Worm (Caenorhabditis elegans): ENCODE data around the gene col-140.

col-140 gene

DNA sequence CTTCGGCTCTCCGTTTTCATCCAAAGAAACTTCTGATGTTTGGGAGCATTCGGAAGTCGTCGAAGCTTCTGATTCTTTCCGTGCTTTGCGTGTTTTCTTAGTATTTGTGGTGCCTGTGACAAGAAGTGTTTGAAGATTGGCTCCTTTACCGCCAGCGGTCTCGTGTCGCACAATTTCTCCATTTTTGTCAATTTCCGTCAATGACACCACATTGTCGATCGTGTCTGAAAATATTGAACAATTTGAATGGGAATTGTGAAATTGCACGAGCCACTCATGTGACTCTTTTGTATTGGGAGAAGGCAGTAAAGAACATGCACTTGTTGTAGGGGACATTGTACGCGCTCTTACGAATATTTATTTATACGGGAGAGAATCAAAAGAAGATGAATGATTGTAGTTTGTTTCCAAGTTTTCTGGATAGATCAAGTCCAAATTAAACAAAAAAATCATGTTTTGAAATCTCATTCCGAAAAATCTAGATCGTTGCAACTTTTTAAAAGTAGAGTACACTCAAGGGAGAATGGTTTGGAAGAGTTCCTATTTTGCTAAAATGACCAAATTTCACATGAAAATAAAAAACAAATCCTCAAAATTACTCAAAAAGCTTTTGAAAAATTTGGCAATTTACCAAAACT is 6.0 kb upstream of the col-140 start (continued):
- no peak for TF ChIP-seq Y105C5A.15 (GFP tag; IDR thresholded peaks at IDR 0.05)
- no peak for TF ChIP-seq vab-7 (GFP tag; IDR thresholded peaks at IDR 0.05)
- peak; percentile 41; the same call in 1 of the 2 replicates for TF ChIP-seq php-3 (GFP tag; IDR thresholded peaks at IDR 0.05)
- TF ChIP-seq sdz-12 (GFP tag; optimal IDR thresholded peaks at IDR 0.05): no peak
- TF ChIP-seq dmd-6 (GFP tag; IDR thresholded peaks at IDR 0.05): peak; percentile 26
- TF ChIP-seq aha-1 (tag): peak; percentile 96
- TF ChIP-seq hlh-30 (tag; optimal IDR thresholded peaks at IDR 0.05; ENCODE audit: insufficient read depth): peak; percentile 76
- TF ChIP-seq mxl-2 (GFP tag; conservative IDR thresholded peaks at IDR 0.05): 0 out of 2 replicates have a peak, but pooled peaks have one; percentile 30
- 0 out of 2 replicates have a peak, but pooled peaks have one; percentile 31 for TF ChIP-seq D1046.2 (GFP tag; IDR thresholded peaks at IDR 0.05)
- TF ChIP-seq lin-38 (GFP tag; IDR thresholded peaks at IDR 0.05): no peak
- peak; percentile 57 for TF ChIP-seq snpc-1.2 (GFP tag; IDR thresholded peaks at IDR 0.05)

DNA sequence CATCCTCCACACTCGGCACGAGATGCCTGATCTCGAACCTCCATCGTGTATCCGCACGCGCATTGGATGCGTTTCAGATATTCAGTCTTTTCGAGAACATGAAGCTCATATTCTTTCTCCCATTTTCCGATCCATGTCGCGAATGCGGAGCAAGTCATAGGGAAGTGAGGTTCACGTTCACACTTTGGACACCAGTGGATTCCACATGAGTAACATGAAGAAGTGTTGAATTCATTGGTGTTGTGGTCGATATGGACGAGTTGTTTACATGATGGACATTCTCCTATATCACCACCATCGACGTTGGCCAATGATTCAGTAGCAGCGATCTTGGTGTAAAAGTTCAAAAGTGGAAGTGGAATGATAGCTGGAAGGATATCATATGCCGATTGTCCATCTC is 4.3 kb upstream of the col-140 start:
- TF ChIP-seq mep-1 (tag; optimal IDR thresholded peaks at IDR 0.05) (no peak), nhr-111 (GFP tag; optimal IDR thresholded peaks at IDR 0.05) (no peak), aha-1 (tag) (peak; percentile 96), dmd-8 (GFP tag; IDR thresholded peaks at IDR 0.05) (0 out of 2 replicates have a peak, but pooled peaks have one; percentile 23), set-16 (GFP tag; IDR thresholded peaks at IDR 0.05) (no peak)

DNA sequence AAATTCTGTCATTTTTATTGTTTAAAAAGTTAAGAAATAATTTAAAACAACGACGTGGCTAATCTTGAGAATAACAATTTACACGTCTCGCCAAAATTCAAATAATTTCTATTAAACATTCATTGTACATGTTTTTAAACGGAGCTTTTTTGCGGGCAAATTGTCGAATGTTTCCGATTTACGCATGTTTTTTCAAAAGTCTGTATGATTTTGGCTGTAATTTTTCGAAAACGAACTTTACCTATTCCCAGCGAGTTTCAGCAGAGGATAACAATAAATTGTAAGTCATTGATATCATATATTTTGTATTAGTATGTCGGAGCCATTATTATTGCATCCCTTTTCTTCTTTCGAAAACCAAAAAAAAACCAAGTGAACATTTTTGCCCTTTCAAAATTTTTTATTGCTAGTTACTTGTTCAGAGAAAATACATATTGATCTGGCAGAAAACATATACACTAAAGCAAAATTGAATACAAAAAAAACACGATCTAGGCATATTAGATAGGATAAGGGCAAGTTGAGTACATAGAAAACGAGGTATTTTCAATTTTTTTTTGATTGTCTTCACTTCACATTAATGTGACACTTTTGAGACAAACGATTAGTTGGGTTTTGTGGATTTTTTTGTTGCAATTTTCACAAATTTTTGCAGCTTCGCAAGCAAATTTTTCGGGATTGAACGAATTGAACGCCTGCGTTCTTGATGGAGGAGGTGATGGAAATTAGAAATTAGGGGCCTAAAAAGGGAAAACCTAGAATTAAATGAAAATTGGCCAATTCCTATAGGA is 2.1 kb upstream of the col-140 start, which contains the start of gene F26F12.2:
Gene F26F12.2 (minus strand): TSS at position 38 of the 791 bp plus-strand sequence.
- no peak for TF ChIP-seq ctbp-1 (GFP tag; IDR thresholded peaks at IDR 0.05)
- 0 out of 2 replicates have a peak, but pooled peaks have one; percentile 17 for TF ChIP-seq lin-38 (GFP tag; IDR thresholded peaks at IDR 0.05)
- peak in 1 of 2 experiments; percentile 91 for TF ChIP-seq unc-62 (GFP tag; optimal IDR thresholded peaks at IDR 0.05 in 1 of 2)
- TF ChIP-seq unc-62 (tag; optimal IDR thresholded peaks at IDR 0.05): no peak
- peak in 1 of 2 experiments; percentile 11 for TF ChIP-seq hif-1 (tag; optimal IDR thresholded peaks at IDR 0.05)
- TF ChIP-seq T26A8.4 (GFP tag; IDR thresholded peaks at IDR 0.05): peak; percentile 43; the same call in 1 of the 2 replicates
- peak; percentile 39 for TF ChIP-seq mep-1 (tag; optimal IDR thresholded peaks at IDR 0.05)
- TF ChIP-seq aly-2 (tag; optimal IDR thresholded peaks at IDR 0.05): no peak
- TF ChIP-seq dmd-9 (GFP tag; IDR thresholded peaks at IDR 0.05): 0 out of 2 replicates have a peak, but pooled peaks have one; percentile 46
- TF ChIP-seq nhr-102 (tag; optimal IDR thresholded peaks at IDR 0.05): peak; percentile 6
- no peak for TF ChIP-seq Y75B8A.6 (GFP tag; IDR thresholded peaks at IDR 0.05)
- TF ChIP-seq aha-1 (tag): peak; percentile 84
- peak; percentile 79 for TF ChIP-seq ama-1 (optimal IDR thresholded peaks at IDR 0.05)
- peak; percentile 26 for TF ChIP-seq F37D6.2 (tag; optimal IDR thresholded peaks at IDR 0.05)
- TF ChIP-seq hmg-1.1 (GFP tag; IDR thresholded peaks at IDR 0.05): peak; percentile 39; the same call in 1 of the 2 replicates
- TF ChIP-seq lim-7 (GFP tag; IDR thresholded peaks at IDR 0.05): peak; percentile 41; the same call in 1 of the 2 replicates
- TF ChIP-seq ztf-7 (tag; optimal IDR thresholded peaks at IDR 0.05): no peak
- peak; percentile 59 for TF ChIP-seq nhr-25 (tag; optimal IDR thresholded peaks at IDR 0.05; ENCODE audit: borderline replicate concordance, insufficient read depth)
- TF ChIP-seq dve-1 (tag; optimal IDR thresholded peaks at IDR 0.05; ENCODE audit: insufficient read depth): peak; percentile 68
- TF ChIP-seq hlh-30 (tag; optimal IDR thresholded peaks at IDR 0.05; ENCODE audit: insufficient read depth): peak; percentile 26
- peak in 1 of 2 experiments; percentile 17; a peak in 1 of 4 replicates for TF ChIP-seq madf-5 (GFP tag; IDR thresholded peaks at IDR 0.05)
- TF ChIP-seq lin-13 (GFP tag; optimal IDR thresholded peaks at IDR 0.05): no peak
- TF ChIP-seq nhr-77 (tag; optimal IDR thresholded peaks at IDR 0.05): no peak
- 0 out of 2 replicates have a peak, but pooled peaks have one; percentile 12 for TF ChIP-seq madf-9 (GFP tag; conservative IDR thresholded peaks at IDR 0.05)
- no peak for TF ChIP-seq F44E2.7 (GFP tag; IDR thresholded peaks at IDR 0.05)
- TF ChIP-seq spr-1 (tag; optimal IDR thresholded peaks at IDR 0.05): peak; percentile 6
- TF ChIP-seq snpc-1.2 (GFP tag; IDR thresholded peaks at IDR 0.05): peak; percentile 5; the same call in 1 of the 2 replicates
- TF ChIP-seq sdz-12 (GFP tag; optimal IDR thresholded peaks at IDR 0.05): peak; percentile 78
- TF ChIP-seq arid-1 (GFP tag; conservative IDR thresholded peaks at IDR 0.05): peak; percentile 61; the same call in 1 of the 2 replicates
- TF ChIP-seq nhr-6 (tag; optimal IDR thresholded peaks at IDR 0.05): no peak
- no peak for TF ChIP-seq F10B5.3 (tag; optimal IDR thresholded peaks at IDR 0.05)
- no peak for TF ChIP-seq daf-16 (GFP tag; optimal IDR thresholded peaks at IDR 0.05)
- peak; percentile 26 for TF ChIP-seq daf-16 (tag; optimal IDR thresholded peaks at IDR 0.05)

All from whole organism, L4 larva.